Fruit fly (Drosophila melanogaster) whole organism, embryonic: ENCODE data around the gene Cyp4d1.

ENCODE experiments used
- Ada2b ChIP-seq: fragments of 200-800 bp; sonication (Bioruptor generic); IDR thresholded peaks from 2 replicates; pipeline ENCODE4 v1.3.6; 2022; ENCODE audit warnings: missing biosample characterization, missing genetic modification characterization
- CG10267 ChIP-seq: fragments of 200-800 bp; sonication (Bioruptor generic); optimal IDR thresholded peaks from 2 replicates; lab custom pipeline; 2018; ENCODE audit warnings: missing biosample characterization, mild to moderate bottlenecking, missing genetic modification characterization, moderate library complexity
- CG12769 ChIP-seq: fragments of 200-800 bp; sonication (Bioruptor generic); optimal IDR thresholded peaks from 2 replicates; lab custom pipeline; 2019; ENCODE audit warnings: missing biosample characterization, mild to moderate bottlenecking, missing genetic modification characterization, moderate library complexity
- CG13296 ChIP-seq: fragments of 200-800 bp; sonication (Bioruptor generic); optimal IDR thresholded peaks from 3 replicates; lab custom pipeline; 2018; ENCODE audit warnings: missing biosample characterization, mild to moderate bottlenecking, missing genetic modification characterization
- CG17328 ChIP-seq: fragments of 200-800 bp; sonication (Bioruptor generic); IDR thresholded peaks from 2 replicates; pipeline ENCODE4 v1.3.6; 2022; ENCODE audit warnings: missing biosample characterization, missing genetic modification characterization
- CG17361 ChIP-seq: fragments of 200-800 bp; sonication (Bioruptor generic); IDR thresholded peaks from 3 replicates; pipeline ENCODE4 v1.3.6; 2022; ENCODE audit warnings: missing biosample characterization, missing genetic modification characterization
- CG18599 ChIP-seq: fragments of 200-800 bp; sonication (Bioruptor generic); optimal IDR thresholded peaks from 3 replicates; lab custom pipeline; 2017; ENCODE audit warnings: missing biosample characterization, missing genetic modification characterization, mild to moderate bottlenecking, moderate library complexity, missing genetic modification reagents
- CG2120 ChIP-seq: fragments of 200-800 bp; sonication (Bioruptor generic); optimal IDR thresholded peaks from 3 replicates; lab custom pipeline; 2016; ENCODE audit warnings: missing biosample characterization, missing genetic modification characterization
- CG2129 ChIP-seq: fragments of 200-800 bp; sonication (Bioruptor generic); IDR thresholded peaks from 2 replicates; pipeline ENCODE4 v1.3.6; 2022; ENCODE audit warnings: missing biosample characterization, missing genetic modification characterization; ENCODE audit not compliant: partially characterized antibody
- CG3281 ChIP-seq: fragments of 200-800 bp; sonication (Bioruptor generic); optimal IDR thresholded peaks from 3 replicates; lab custom pipeline; 2017; ENCODE audit warnings: missing biosample characterization, mild to moderate bottlenecking, missing genetic modification characterization
- CG6689 ChIP-seq: fragments of 200-800 bp; sonication (Bioruptor generic); IDR thresholded peaks from 2 replicates; pipeline ENCODE4 v1.3.6; 2022; ENCODE audit warnings: missing biosample characterization, missing genetic modification characterization
- CG6791 ChIP-seq: fragments of 200-800 bp; sonication (Bioruptor generic); IDR thresholded peaks from 3 replicates; pipeline ENCODE4 v1.3.6; 2022; ENCODE audit warnings: missing biosample characterization, missing genetic modification characterization; ENCODE audit not compliant: partially characterized antibody
- CG7271 ChIP-seq: fragments of 200-800 bp; sonication (Bioruptor generic); optimal IDR thresholded peaks from 2 replicates; lab custom pipeline; 2018; ENCODE audit warnings: missing biosample characterization, mild to moderate bottlenecking, missing genetic modification characterization, moderate library complexity
- CG7987 ChIP-seq: fragments of 200-800 bp; sonication (Bioruptor generic); optimal IDR thresholded peaks from 2 replicates; lab custom pipeline; 2018; ENCODE audit warnings: missing biosample characterization, mild to moderate bottlenecking, missing genetic modification characterization, moderate library complexity
- CG8089 ChIP-seq: fragments of 200-800 bp; sonication (Bioruptor generic); optimal IDR thresholded peaks from 3 replicates; lab custom pipeline; 2016; ENCODE audit warnings: missing biosample characterization, missing genetic modification characterization
- CG9437 ChIP-seq: fragments of 200-800 bp; sonication (Bioruptor generic); optimal IDR thresholded peaks from 2 replicates; lab custom pipeline; 2018; ENCODE audit warnings: missing biosample characterization, mild to moderate bottlenecking, missing genetic modification characterization
- CHES-1-like ChIP-seq: fragments of 200-800 bp; sonication (Bioruptor generic); optimal IDR thresholded peaks from 2 replicates; lab custom pipeline; 2016; ENCODE audit warnings: missing biosample characterization, missing genetic modification characterization
- Dip2 ChIP-seq: fragments of 200-800 bp; sonication (Bioruptor generic); IDR thresholded peaks from 2 replicates; pipeline ENCODE4 v1.3.6; 2022; ENCODE audit warnings: missing biosample characterization, missing genetic modification characterization
- Eip74EF ChIP-seq, 2 experiments: fragments of 200-800 bp in 1 of 2; fragments of >200 bp in 1 of 2; sonication (Bioruptor generic) in 1 of 2; optimal IDR thresholded peaks; 2 replicates each; lab custom pipeline; 2017 to 2019; ENCODE audit warnings: missing biosample characterization in 2 of 2, missing genetic modification characterization in 2 of 2, mild to moderate bottlenecking in 1 of 2, moderate library complexity in 1 of 2
- Ets65A ChIP-seq: fragments of 200-800 bp; sonication (Bioruptor generic); peaks from one replicate; lab custom pipeline; 2016; ENCODE audit warnings: missing biosample characterization, missing genetic modification characterization
- GATAe ChIP-seq: fragments of 200-800 bp; sonication (Bioruptor generic); conservative IDR thresholded peaks from 2 replicates; pipeline ENCODE4 v1.3.6; 2022; ENCODE audit warnings: missing biosample characterization, missing genetic modification characterization
- NC2α ChIP-seq: fragments of 200-800 bp; sonication (Bioruptor generic); optimal IDR thresholded peaks from 2 replicates; lab custom pipeline; 2016; ENCODE audit warnings: missing biosample characterization, missing genetic modification characterization
- Pdp1 ChIP-seq, 2 experiments: fragments of 200-800 bp; sonication (Bioruptor generic); optimal IDR thresholded peaks; 3 replicates each; lab custom pipeline; 2016; ENCODE audit warnings: missing biosample characterization in 2 of 2, missing genetic modification characterization in 2 of 2, mild to moderate bottlenecking in 1 of 2, moderate library complexity in 1 of 2
- Poxn ChIP-seq: fragments of 200-800 bp; sonication (Bioruptor generic); IDR thresholded peaks from 2 replicates; pipeline ENCODE4 v1.3.6; 2022; ENCODE audit warnings: missing biosample characterization, missing genetic modification characterization
- Side ChIP-seq: fragments of 200-800 bp; sonication (Bioruptor generic); optimal IDR thresholded peaks from 2 replicates; lab custom pipeline; 2016; ENCODE audit warnings: missing biosample characterization, missing genetic modification characterization
- Stat92E ChIP-seq, 3 experiments: fragments of >200 bp in 2 of 3; fragments of 200-800 bp in 1 of 3; sonication (Bioruptor generic) in 1 of 3; optimal IDR thresholded peaks; 2 replicates each; lab custom pipeline; 2017 to 2019; ENCODE audit warnings: missing biosample characterization in 3 of 3, missing genetic modification characterization in 3 of 3, mild to moderate bottlenecking in 1 of 3, moderate library complexity in 1 of 3
- Usf ChIP-seq: fragments of 200-800 bp; sonication (Bioruptor generic); optimal IDR thresholded peaks from 2 replicates; lab custom pipeline; 2017; ENCODE audit warnings: missing genotype, missing biosample characterization, missing genetic modification characterization
- amos ChIP-seq: fragments of 200-800 bp; sonication (Bioruptor generic); IDR thresholded peaks from 2 replicates; pipeline ENCODE4 v1.3.6; 2022; ENCODE audit warnings: missing biosample characterization, missing genetic modification characterization; ENCODE audit not compliant: partially characterized antibody
- aop ChIP-seq: fragments of 200-800 bp; sonication (Bioruptor generic); IDR thresholded peaks from 2 replicates; pipeline ENCODE4 v1.3.6; 2022; ENCODE audit warnings: missing biosample characterization, missing genetic modification characterization
- ato ChIP-seq: fragments of 200-800 bp; sonication (Bioruptor generic); IDR thresholded peaks from 2 replicates; pipeline ENCODE4 v1.3.6; 2022; ENCODE audit warnings: missing biosample characterization, missing genetic modification characterization; ENCODE audit not compliant: partially characterized antibody
- az2 ChIP-seq: fragments of 200-800 bp; sonication (Bioruptor generic); optimal IDR thresholded peaks from 3 replicates; lab custom pipeline; 2016; ENCODE audit warnings: missing biosample characterization, missing genetic modification characterization
- chif ChIP-seq, 2 experiments: fragments of 200-800 bp; sonication (Bioruptor generic); optimal IDR thresholded peaks; 3 replicates each; lab custom pipeline; 2016; ENCODE audit warnings: missing biosample characterization in 2 of 2, missing genetic modification characterization in 2 of 2
- chinmo ChIP-seq: fragments of 200-800 bp; sonication (Bioruptor generic); IDR thresholded peaks from 4 replicates; pipeline ENCODE4 v1.3.6; 2022; ENCODE audit warnings: missing biosample characterization, missing genetic modification characterization; ENCODE audit not compliant: partially characterized antibody
- chm ChIP-seq: fragments of 200-800 bp; sonication (Bioruptor generic); IDR thresholded peaks from 2 replicates; pipeline ENCODE4 v1.3.6; 2022; ENCODE audit warnings: missing biosample characterization, missing genetic modification characterization
- gcm ChIP-seq: fragments of 200-800 bp; sonication (Bioruptor generic); optimal IDR thresholded peaks from 2 replicates; lab custom pipeline; 2019; ENCODE audit warnings: missing biosample characterization, mild to moderate bottlenecking, missing genetic modification characterization, moderate library complexity
- hbn ChIP-seq: fragments of 200-800 bp; sonication (Bioruptor generic); IDR thresholded peaks from 2 replicates; pipeline ENCODE4 v1.3.6; 2022; ENCODE audit warnings: missing biosample characterization, missing genetic modification characterization; ENCODE audit not compliant: partially characterized antibody
- ind ChIP-seq: fragments of 200-800 bp; sonication (Bioruptor generic); optimal IDR thresholded peaks from 3 replicates; lab custom pipeline; 2016; ENCODE audit warnings: missing biosample characterization, missing genetic modification characterization
- insv ChIP-seq, 2 experiments: fragments of 200-800 bp; sonication (Bioruptor generic); optimal IDR thresholded peaks; 3 replicates each; lab custom pipeline; 2016 to 2018; ENCODE audit warnings: missing biosample characterization in 2 of 2, missing genetic modification characterization in 2 of 2
- lmd ChIP-seq: fragments of 200-800 bp; sonication (Bioruptor generic); IDR thresholded peaks from 2 replicates; pipeline ENCODE4 v1.3.6; 2022; ENCODE audit warnings: missing biosample characterization, missing genetic modification characterization
- lov ChIP-seq, 2 experiments: fragments of 200-800 bp in 1 of 2; fragments of >200 bp in 1 of 2; sonication (Bioruptor generic) in 1 of 2; IDR thresholded peaks in 1 of 2; optimal IDR thresholded peaks in 1 of 2; 2 replicates in 1 of 2; 3 replicates in 1 of 2; pipeline versions ENCODE4 v1.3.6 to Lab custom; 2017 to 2022; ENCODE audit warnings: missing biosample characterization in 1 of 2, missing genetic modification characterization in 1 of 2
- sc ChIP-seq, 3 experiments: fragments of >200 bp in 2 of 3; fragments of 200-800 bp in 1 of 3; sonication (Bioruptor generic) in 1 of 3; optimal IDR thresholded peaks; 2 replicates in 2 of 3; 3 replicates in 1 of 3; lab custom pipeline; 2017; ENCODE audit warnings: mild to moderate bottlenecking in 1 of 3, missing biosample characterization in 1 of 3, missing genetic modification characterization in 1 of 3, missing genetic modification reagents in 1 of 3
- sim ChIP-seq: fragments of 200-800 bp; sonication (Bioruptor generic); IDR thresholded peaks from 2 replicates; pipeline ENCODE4 v1.3.6; 2022; ENCODE audit warnings: missing biosample characterization, missing genetic modification characterization
- sima ChIP-seq: fragments of 200-800 bp; sonication (Bioruptor generic); optimal IDR thresholded peaks from 2 replicates; lab custom pipeline; 2016; ENCODE audit warnings: missing biosample characterization, missing genetic modification characterization
- sna ChIP-seq: fragments of 200-800 bp; sonication (Bioruptor generic); IDR thresholded peaks from 2 replicates; pipeline ENCODE4 v1.3.6; 2022; ENCODE audit warnings: missing biosample characterization, missing genetic modification characterization; ENCODE audit not compliant: partially characterized antibody
- trem ChIP-seq: fragments of 200-800 bp; optimal IDR thresholded peaks from 3 replicates; lab custom pipeline; 2019; ENCODE audit warnings: missing biosample characterization, mild to moderate bottlenecking, missing genetic modification characterization, moderate library complexity
- unpg ChIP-seq: fragments of 200-800 bp; sonication (Bioruptor generic); optimal IDR thresholded peaks from 3 replicates; lab custom pipeline; 2018; ENCODE audit warnings: missing biosample characterization, mild to moderate bottlenecking, missing genetic modification characterization, moderate library complexity

Gene Cyp4d1

dm6 chrX:2123965-2124688, 37.9 kb downstream of the Cyp4d1 start (continued):
- no peak for TF ChIP-seq sima
- peak; percentile 96 for TF ChIP-seq CG9437
- TF ChIP-seq amos, result no peak
- TF ChIP-seq CG12769 (tag; lab: Kevin White, UChicago), result no peak
- TF ChIP-seq Pdp1 (GFP tag; optimal IDR thresholded peaks at IDR 0.05; lab: Kevin White, UChicago), result peak; percentile 67 to 88
- TF ChIP-seq CG17328 (GFP tag; lab: Robert Waterston, UW), result peak; percentile 90
- 0 out of 3 replicates have a peak, but pooled peaks have one; percentile 38 for TF ChIP-seq CG6791 (GFP tag; lab: Robert Waterston, UW)
- TF ChIP-seq ind, result peak; percentile 97
- TF ChIP-seq sc (optimal IDR thresholded peaks at IDR 0.05; lab: Kevin White, UChicago), result no peak
- peak; percentile 99 for TF ChIP-seq sc (GFP tag; optimal IDR thresholded peaks at IDR 0.05; lab: Kevin White, UChicago)
- peak; percentile 86 for TF ChIP-seq CG2120 (GFP tag; lab: Kevin White, UChicago)
- TF ChIP-seq Eip74EF (GFP tag; optimal IDR thresholded peaks at IDR 0.05; lab: Kevin White, UChicago), result peak in 1 of 2 experiments; percentile 95
- TF ChIP-seq CG17361 (GFP tag; lab: Robert Waterston, UW), result peak; percentile 100
- TF ChIP-seq trem, result peak; percentile 96
- TF ChIP-seq Ets65A (GFP tag; lab: Kevin White, UChicago), result peak; percentile 94
- TF ChIP-seq ato (GFP tag; lab: Robert Waterston, UW), result no peak
- TF ChIP-seq CG7987 (GFP tag; lab: Kevin White, UChicago), result peak; percentile 66
- TF ChIP-seq Dip2 (GFP tag; lab: Robert Waterston, UW), result no peak
- TF ChIP-seq Stat92E (GFP tag; optimal IDR thresholded peaks at IDR 0.05; lab: Kevin White, UChicago), result peak in 1 of 3 experiments; percentile 94
- peak in 1 of 2 experiments; percentile 86 for TF ChIP-seq insv (GFP tag; optimal IDR thresholded peaks at IDR 0.05; lab: Kevin White, UChicago)
- TF ChIP-seq Side, result peak; percentile 29
- peak; percentile 98 for TF ChIP-seq gcm
- TF ChIP-seq chinmo (GFP tag; lab: Robert Waterston, UW), result no peak
- TF ChIP-seq hbn (GFP tag; lab: Robert Waterston, UW), result no peak
- TF ChIP-seq CG18599 (GFP tag; lab: Kevin White, UChicago), result peak; percentile 98
- TF ChIP-seq az2 (GFP tag; lab: Kevin White, UChicago), result peak; percentile 94
- TF ChIP-seq lov (optimal IDR thresholded peaks at IDR 0.05; lab: Kevin White, UChicago), result no peak
- peak; percentile 75; the same call in 1 of the 3 replicates for TF ChIP-seq lov (GFP tag; IDR thresholded peaks at IDR 0.05; lab: Robert Waterston, UW)
- TF ChIP-seq CG6689 (GFP tag; lab: Robert Waterston, UW), result peak; percentile 96
- TF ChIP-seq CG3281 (GFP tag; lab: Kevin White, UChicago), result peak; percentile 99
- TF ChIP-seq unpg (GFP tag; lab: Kevin White, UChicago), result peak; percentile 95
- TF ChIP-seq NC2α (GFP tag; lab: Kevin White, UChicago), result peak; percentile 62
- no peak for TF ChIP-seq CG2129
- peak; percentile 82 for TF ChIP-seq CHES-1-like (GFP tag; lab: Kevin White, UChicago)
- peak; percentile 69; the same call in 1 of the 2 replicates for TF ChIP-seq chm (GFP tag; lab: Robert Waterston, UW)
- TF ChIP-seq GATAe (GFP tag; lab: Robert Waterston, UW), result 0 out of 2 replicates have a peak, but pooled peaks have one; percentile 13
- peak; percentile 87 for TF ChIP-seq CG7271 (tag; lab: Kevin White, UChicago)
- TF ChIP-seq sna, result no peak
- peak; percentile 98 for TF ChIP-seq Usf
- TF ChIP-seq sim (GFP tag; lab: Robert Waterston, UW), result no peak; the same call in 1 of the 2 replicates
- peak; percentile 98 for TF ChIP-seq CG13296 (GFP tag; lab: Kevin White, UChicago)
- TF ChIP-seq lmd (GFP tag; lab: Robert Waterston, UW), result peak; percentile 95
- TF ChIP-seq CG8089, result peak; percentile 71
- TF ChIP-seq aop, result no peak; the same call in none of the 2 replicates
- peak; percentile 89 for TF ChIP-seq Ada2b (GFP tag; lab: Robert Waterston, UW)
- peak; percentile 70 to 86 for TF ChIP-seq chif (GFP tag; optimal IDR thresholded peaks at IDR 0.05; lab: Kevin White, UChicago)
- TF ChIP-seq Poxn (GFP tag; lab: Robert Waterston, UW), result peak; percentile 78
- peak; percentile 96 for TF ChIP-seq CG10267 (tag; lab: Kevin White, UChicago)
